Worm (Caenorhabditis elegans): ENCODE measurements around the gene Y50E8A.5.
A peak's percentile ranks its signal among the peaks of the same experiment; 100 is the strongest.

Gene Y50E8A.5

DNA sequence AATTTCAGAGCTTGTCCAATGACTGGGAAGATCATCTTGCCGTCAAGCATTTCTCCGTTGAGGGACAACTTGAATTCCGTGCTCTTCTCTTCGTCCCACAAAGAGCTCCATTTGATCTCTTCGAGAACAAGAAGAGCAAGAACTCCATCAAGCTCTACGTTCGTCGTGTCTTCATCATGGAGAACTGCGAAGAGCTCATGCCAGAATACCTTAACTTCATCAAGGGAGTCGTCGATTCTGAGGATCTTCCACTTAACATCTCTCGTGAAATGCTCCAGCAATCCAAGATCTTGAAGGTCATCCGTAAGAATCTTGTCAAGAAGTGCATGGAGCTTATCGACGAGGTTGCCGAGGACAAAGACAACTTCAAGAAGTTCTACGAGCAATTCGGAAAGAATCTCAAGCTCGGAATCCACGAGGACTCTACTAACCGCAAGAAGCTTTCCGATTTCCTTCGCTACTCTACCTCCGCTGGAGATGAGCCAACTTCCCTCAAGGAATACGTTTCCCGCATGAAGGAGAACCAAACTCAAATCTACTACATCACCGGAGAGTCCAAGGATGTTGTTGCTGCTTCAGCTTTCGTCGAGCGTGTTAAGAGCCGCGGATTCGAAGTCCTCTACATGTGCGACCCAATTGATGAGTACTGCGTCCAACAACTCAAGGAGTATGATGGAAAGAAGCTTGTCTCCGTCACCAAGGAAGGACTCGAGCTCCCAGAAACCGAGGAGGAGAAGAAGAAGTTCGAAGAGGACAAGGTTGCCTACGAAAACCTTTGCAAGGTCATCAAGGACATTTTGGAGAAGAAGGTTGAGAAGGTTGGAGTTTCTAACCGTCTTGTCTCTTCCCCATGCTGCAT is 49.4 kb downstream of the Y50E8A.5 start:
- TF ChIP-seq ceh-43 (GFP tag; optimal IDR thresholded peaks at IDR 0.05) (no peak), nhr-237 (tag; optimal IDR thresholded peaks at IDR 0.05) (no peak), cnd-1 (tag; optimal IDR thresholded peaks at IDR 0.05) (peak; percentile 20)

DNA sequence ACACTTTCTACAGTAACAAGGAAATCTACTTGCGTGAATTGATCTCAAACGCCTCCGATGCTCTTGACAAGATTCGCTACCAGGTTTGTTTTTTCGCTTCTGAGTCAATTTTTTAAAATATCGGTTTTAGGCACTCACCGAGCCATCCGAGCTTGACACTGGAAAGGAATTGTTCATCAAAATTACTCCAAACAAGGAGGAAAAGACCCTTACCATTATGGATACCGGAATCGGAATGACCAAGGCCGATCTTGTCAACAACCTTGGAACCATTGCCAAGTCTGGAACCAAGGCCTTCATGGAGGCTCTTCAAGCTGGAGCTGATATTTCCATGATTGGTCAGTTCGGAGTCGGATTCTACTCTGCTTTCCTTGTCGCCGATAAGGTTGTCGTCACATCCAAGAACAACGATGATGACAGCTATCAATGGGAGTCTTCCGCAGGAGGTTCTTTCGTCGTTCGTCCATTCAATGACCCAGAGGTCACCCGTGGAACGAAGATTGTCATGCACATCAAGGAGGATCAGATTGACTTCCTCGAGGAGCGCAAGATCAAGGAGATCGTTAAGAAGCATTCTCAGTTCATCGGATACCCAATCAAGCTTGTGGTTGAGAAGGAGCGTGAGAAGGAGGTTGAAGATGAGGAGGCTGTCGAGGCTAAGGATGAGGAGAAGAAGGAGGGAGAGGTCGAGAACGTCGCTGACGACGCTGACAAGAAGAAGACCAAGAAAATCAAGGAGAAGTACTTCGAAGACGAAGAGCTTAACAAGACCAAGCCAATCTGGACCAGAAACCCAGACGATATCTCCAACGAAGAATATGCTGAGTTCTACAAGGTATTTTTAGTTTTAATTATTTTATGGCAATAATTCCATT is 50.3 kb downstream of the Y50E8A.5 start:
- no peak for TF ChIP-seq nhr-237 (tag; optimal IDR thresholded peaks at IDR 0.05)
- TF ChIP-seq bed-3 (GFP tag; optimal IDR thresholded peaks at IDR 0.05), result no peak
- no peak for TF ChIP-seq nhr-2 (tag; optimal IDR thresholded peaks at IDR 0.05)
- TF ChIP-seq ceh-83 (GFP tag; optimal IDR thresholded peaks at IDR 0.05), result no peak
- TF ChIP-seq nhr-76 (tag; optimal IDR thresholded peaks at IDR 0.05), result no peak
- no peak for TF ChIP-seq tbx-8 (GFP tag; optimal IDR thresholded peaks at IDR 0.05)
- no peak for TF ChIP-seq ces-1 (GFP tag; optimal IDR thresholded peaks at IDR 0.05)
- TF ChIP-seq blmp-1 (tag; optimal IDR thresholded peaks at IDR 0.05), result no peak
- no peak for TF ChIP-seq lin-32 (GFP tag; optimal IDR thresholded peaks at IDR 0.05)
- TF ChIP-seq ztf-11 (tag; optimal IDR thresholded peaks at IDR 0.05), result no peak

DNA sequence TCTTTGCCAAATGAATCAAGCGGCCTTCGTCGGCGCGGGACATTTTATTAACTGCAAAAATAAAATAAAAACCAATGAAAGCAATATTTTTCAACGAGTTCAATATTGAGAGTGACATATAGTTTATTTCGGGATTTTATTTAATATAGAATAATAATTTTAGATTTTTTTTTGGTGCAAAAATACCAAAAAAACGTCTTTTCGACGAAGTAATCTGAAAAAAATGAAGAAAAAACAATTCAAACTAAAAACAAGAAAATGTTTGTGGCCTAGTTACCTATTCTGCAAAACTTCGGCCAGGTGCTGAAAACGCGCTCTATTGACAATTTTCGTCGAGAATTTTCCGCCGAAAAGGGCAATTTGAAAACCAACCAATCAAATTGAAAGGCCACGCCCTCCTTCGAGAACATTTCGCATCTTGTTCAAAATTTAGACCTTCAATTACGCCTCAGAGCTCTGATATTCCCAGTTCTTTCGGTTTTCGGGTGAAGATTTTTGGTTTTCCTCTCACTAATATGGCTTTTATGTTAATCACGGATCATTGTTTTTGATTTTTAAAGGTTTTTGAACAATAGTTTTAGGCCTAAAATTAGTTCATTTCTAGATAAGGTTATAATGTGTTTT is 51.2 kb downstream of the Y50E8A.5 start, which contains the start of gene C47E8.4:
C47E8.4 (minus strand) TSS at position 51 of the 624 bp plus-strand sequence.
- no peak for TF ChIP-seq unc-39 (tag; optimal IDR thresholded peaks at IDR 0.05)
- no peak for TF ChIP-seq sem-2 (GFP tag; optimal IDR thresholded peaks at IDR 0.05)
- TF ChIP-seq unc-120 (tag; optimal IDR thresholded peaks at IDR 0.05; ENCODE audit: poor library complexity, severe bottlenecking), result peak; percentile 92
- peak; percentile 92 for TF ChIP-seq lsy-2 (tag; optimal IDR thresholded peaks at IDR 0.05)
- TF ChIP-seq unc-62 (GFP tag; optimal IDR thresholded peaks at IDR 0.05), result peak; percentile 92
- TF ChIP-seq cnd-1 (tag; optimal IDR thresholded peaks at IDR 0.05), result peak; percentile 65
- no peak for TF ChIP-seq tbx-8 (GFP tag; optimal IDR thresholded peaks at IDR 0.05)
- no peak for TF ChIP-seq elt-1 (tag; optimal IDR thresholded peaks at IDR 0.05; ENCODE audit: borderline replicate concordance, insufficient read depth)
- TF ChIP-seq ceh-39 (tag; optimal IDR thresholded peaks at IDR 0.05), result peak; percentile 91
- TF ChIP-seq hlh-1 (tag; optimal IDR thresholded peaks at IDR 0.05), result peak; percentile 72
- TF ChIP-seq drap-1 (GFP tag; optimal IDR thresholded peaks at IDR 0.05), result peak; percentile 86
- TF ChIP-seq nhr-28 (tag; optimal IDR thresholded peaks at IDR 0.05), result no peak
- TF ChIP-seq ces-1 (GFP tag; optimal IDR thresholded peaks at IDR 0.05), result peak; percentile 99
- TF ChIP-seq mab-5 (tag; optimal IDR thresholded peaks at IDR 0.05), result no peak
- peak; percentile 73 for TF ChIP-seq ceh-83 (GFP tag; optimal IDR thresholded peaks at IDR 0.05)
- TF ChIP-seq blmp-1 (tag; optimal IDR thresholded peaks at IDR 0.05), result peak; percentile 0
- peak; percentile 99 for TF ChIP-seq mep-1 (tag; optimal IDR thresholded peaks at IDR 0.05)
- TF ChIP-seq sptf-1 (tag; optimal IDR thresholded peaks at IDR 0.05), result peak; percentile 83
- peak; percentile 97 for TF ChIP-seq pha-4 (tag; optimal IDR thresholded peaks at IDR 0.05)
- peak; percentile 28 for TF ChIP-seq ceh-43 (GFP tag; optimal IDR thresholded peaks at IDR 0.05)
- TF ChIP-seq bed-3 (GFP tag; optimal IDR thresholded peaks at IDR 0.05), result peak; percentile 56
- peak; percentile 58 for TF ChIP-seq mls-2 (tag; optimal IDR thresholded peaks at IDR 0.05)
- TF ChIP-seq elt-3 (tag; optimal IDR thresholded peaks at IDR 0.05), result peak; percentile 50
- TF ChIP-seq zip-8 (tag; optimal IDR thresholded peaks at IDR 0.05), result no peak
- peak; percentile 98 for TF ChIP-seq lin-13 (tag; optimal IDR thresholded peaks at IDR 0.05)
- TF ChIP-seq nhr-12 (tag; optimal IDR thresholded peaks at IDR 0.05), result no peak
- TF ChIP-seq nhr-2 (tag; optimal IDR thresholded peaks at IDR 0.05), result peak; percentile 62
- TF ChIP-seq snpc-4 (tag; optimal IDR thresholded peaks at IDR 0.05), result no peak
- peak; percentile 97 for TF ChIP-seq nhr-237 (tag; optimal IDR thresholded peaks at IDR 0.05)
- TF ChIP-seq ztf-11 (tag; optimal IDR thresholded peaks at IDR 0.05), result peak; percentile 36
